Fruit fly (Drosophila melanogaster) whole organism, wandering third instar larva: ENCODE results near the gene CG14445.
A peak's percentile ranks its signal among the peaks of the same experiment; 100 is the strongest.

Experiments used
- Abd-B ChIP-seq: fragments of >200 bp; optimal IDR thresholded peaks from 2 replicates; lab custom pipeline; 2017; ENCODE audit warnings: missing biosample characterization, missing genetic modification characterization
- CG32264 ChIP-seq: fragments of 200-800 bp; sonication (Bioruptor generic); optimal IDR thresholded peaks from 2 replicates; lab custom pipeline; 2016; ENCODE audit warnings: missing biosample characterization, missing genetic modification characterization
- CG9705 ChIP-seq: fragments of 200-800 bp; sonication (Bioruptor generic); optimal IDR thresholded peaks from 2 replicates; lab custom pipeline; 2018; ENCODE audit warnings: missing biosample characterization, mild to moderate bottlenecking, missing genetic modification characterization
- CrebA ChIP-seq: fragments of 200-800 bp; sonication (Bioruptor generic); optimal IDR thresholded peaks from 2 replicates; lab custom pipeline; 2016; ENCODE audit warnings: missing biosample characterization, mild to moderate bottlenecking, missing genetic modification characterization, borderline replicate concordance
- Dfd ChIP-seq: fragments of >200 bp; optimal IDR thresholded peaks from 2 replicates; lab custom pipeline; 2017; ENCODE audit warnings: missing biosample characterization, missing genetic modification characterization
- Dif ChIP-seq: fragments of 200-275, 200-300 bp; sonication (Bioruptor generic); optimal IDR thresholded peaks from 2 replicates; lab custom pipeline; 2018; ENCODE audit warnings: missing biosample characterization, missing genetic modification characterization; ENCODE audit not compliant: partially characterized antibody
- GATAd ChIP-seq: sonication (Bioruptor generic); optimal IDR thresholded peaks from 2 replicates; lab custom pipeline; 2016; ENCODE audit warnings: missing biosample characterization, missing genetic modification characterization
- HLH106 ChIP-seq: fragments of 200-800 bp; optimal IDR thresholded peaks from 3 replicates; lab custom pipeline; 2019; ENCODE audit warnings: missing biosample characterization, mild to moderate bottlenecking, missing genetic modification characterization, moderate library complexity
- Hnf4 ChIP-seq: fragments of 200-800 bp; sonication (Bioruptor generic); optimal IDR thresholded peaks from 2 replicates; lab custom pipeline; 2016; ENCODE audit warnings: missing biosample characterization, mild to moderate bottlenecking, missing genetic modification characterization
- Hr78 ChIP-seq: fragments of >200 bp; optimal IDR thresholded peaks from 2 replicates; lab custom pipeline; 2017; ENCODE audit warnings: missing biosample characterization, missing genetic modification characterization
- Jra ChIP-seq: sonication (Bioruptor generic); optimal IDR thresholded peaks from 2 replicates; lab custom pipeline; 2016; ENCODE audit warnings: missing biosample characterization, missing genetic modification characterization
- Mio ChIP-seq: sonication (Bioruptor generic); optimal IDR thresholded peaks from 2 replicates; lab custom pipeline; 2016; ENCODE audit warnings: missing biosample characterization, missing genetic modification characterization
- Myc ChIP-seq: fragments of >200 bp; optimal IDR thresholded peaks from 2 replicates; lab custom pipeline; 2017
- N ChIP-seq: fragments of >200 bp; optimal IDR thresholded peaks from 2 replicates; lab custom pipeline; 2018; ENCODE audit warnings: missing biosample characterization, missing external identifiers, missing genetic modification characterization
- OdsH ChIP-seq: fragments of 200-800 bp; sonication (Bioruptor generic); optimal IDR thresholded peaks from 2 replicates; lab custom pipeline; 2016; ENCODE audit warnings: missing biosample characterization, mild to moderate bottlenecking, missing genetic modification characterization
- Rel ChIP-seq, 2 experiments: fragments of 200-800 bp; sonication (Bioruptor generic) in 1 of 2; optimal IDR thresholded peaks; 2 replicates in 1 of 2; 3 replicates in 1 of 2; lab custom pipeline; 2016 to 2019; ENCODE audit warnings: mild to moderate bottlenecking in 2 of 2, missing biosample characterization in 2 of 2, missing genetic modification characterization in 2 of 2, moderate library complexity in 1 of 2
- Sp1 ChIP-seq: fragments of 200-800 bp; sonication (Bioruptor generic); optimal IDR thresholded peaks from 3 replicates; lab custom pipeline; 2019; ENCODE audit warnings: missing biosample characterization, mild to moderate bottlenecking, missing genetic modification characterization, moderate library complexity
- Vsx2 ChIP-seq: fragments of 200-300, 225-300 bp; sonication (Bioruptor generic); optimal IDR thresholded peaks from 2 replicates; lab custom pipeline; 2018; ENCODE audit warnings: missing biosample characterization, missing genetic modification characterization; ENCODE audit not compliant: partially characterized antibody
- br ChIP-seq: fragments of 200-800 bp; sonication (Bioruptor generic); optimal IDR thresholded peaks from 2 replicates; lab custom pipeline; 2016; ENCODE audit warnings: missing biosample characterization, missing genetic modification characterization
- brk ChIP-seq: fragments of 200-800 bp; sonication (Bioruptor generic); optimal IDR thresholded peaks from 2 replicates; lab custom pipeline; 2016; ENCODE audit warnings: missing biosample characterization, mild to moderate bottlenecking, missing genetic modification characterization
- dl ChIP-seq, 2 experiments: fragments of 175-275, 200-275 bp in 1 of 2; fragments of 200-275 bp in 1 of 2; sonication (Bioruptor generic); optimal IDR thresholded peaks; lab custom pipeline; 2018; ENCODE audit warnings: mild to moderate bottlenecking in 2 of 2, missing biosample characterization in 2 of 2, missing genetic modification characterization in 2 of 2, moderate library complexity in 2 of 2; ENCODE audit not compliant: partially characterized antibody in 2 of 2, insufficient read depth in 1 of 2
- dmrt93B ChIP-seq: fragments of 200-800 bp; sonication (Bioruptor generic); optimal IDR thresholded peaks from 2 replicates; lab custom pipeline; 2018; ENCODE audit warnings: missing biosample characterization, mild to moderate bottlenecking, missing genetic modification characterization
- dsf ChIP-seq: sonication (Bioruptor generic); optimal IDR thresholded peaks from 2 replicates; lab custom pipeline; 2016; ENCODE audit warnings: missing biosample characterization, missing genetic modification characterization, borderline replicate concordance
- ey ChIP-seq: fragments of 200-800 bp; sonication (Bioruptor generic); optimal IDR thresholded peaks from 2 replicates; lab custom pipeline; 2016; ENCODE audit warnings: missing biosample characterization, missing genetic modification characterization
- foxo ChIP-seq, 2 experiments: fragments of 200-800 bp; sonication (Bioruptor generic); optimal IDR thresholded peaks; 2 replicates in 1 of 2; 3 replicates in 1 of 2; lab custom pipeline; 2016 to 2017; ENCODE audit warnings: missing biosample characterization in 2 of 2, missing genetic modification characterization in 2 of 2
- fru ChIP-seq: fragments of 200-800 bp; sonication (Bioruptor generic); optimal IDR thresholded peaks from 3 replicates; lab custom pipeline; 2016; ENCODE audit warnings: missing biosample characterization, mild to moderate bottlenecking, missing genetic modification characterization
- h ChIP-seq: fragments of 200-800 bp; sonication (Bioruptor generic); optimal IDR thresholded peaks from 3 replicates; lab custom pipeline; 2016; ENCODE audit warnings: missing biosample characterization, mild to moderate bottlenecking, missing genetic modification characterization
- jim ChIP-seq: fragments of 175-275, 200-325 bp; sonication (Bioruptor generic); optimal IDR thresholded peaks from 2 replicates; lab custom pipeline; 2016; ENCODE audit warnings: missing biosample characterization, mild to moderate bottlenecking, missing genetic modification characterization
- lola ChIP-seq: fragments of >200 bp; optimal IDR thresholded peaks from 2 replicates; lab custom pipeline; 2017; ENCODE audit warnings: missing biosample characterization, missing genetic modification characterization
- pan ChIP-seq: fragments of >200 bp; optimal IDR thresholded peaks from 2 replicates; lab custom pipeline; 2017
- psq ChIP-seq: fragments of 200-800 bp; sonication (Bioruptor generic); optimal IDR thresholded peaks from 3 replicates; lab custom pipeline; 2017; ENCODE audit warnings: missing biosample characterization, mild to moderate bottlenecking, missing genetic modification characterization, moderate library complexity
- rgr ChIP-seq: fragments of 200-800 bp; sonication (Bioruptor generic); optimal IDR thresholded peaks from 3 replicates; lab custom pipeline; 2016; ENCODE audit warnings: missing biosample characterization, mild to moderate bottlenecking, missing genetic modification characterization
- sage ChIP-seq: fragments of 200-800 bp; sonication (Bioruptor generic); optimal IDR thresholded peaks from 2 replicates; lab custom pipeline; 2016; ENCODE audit warnings: missing biosample characterization, mild to moderate bottlenecking, missing genetic modification characterization
- sv ChIP-seq: fragments of 200-800 bp; sonication (Bioruptor generic); optimal IDR thresholded peaks from 3 replicates; lab custom pipeline; 2016; ENCODE audit warnings: missing biosample characterization, missing genetic modification characterization
- tai ChIP-seq: sonication (Bioruptor generic); optimal IDR thresholded peaks from 2 replicates; lab custom pipeline; 2016; ENCODE audit warnings: missing biosample characterization, missing genetic modification characterization
- usp ChIP-seq: fragments of >200 bp; optimal IDR thresholded peaks from 2 replicates; lab custom pipeline; 2017; ENCODE audit warnings: missing biosample characterization, missing genetic modification characterization
- woc ChIP-seq: sonication (Bioruptor generic); optimal IDR thresholded peaks from 2 replicates; lab custom pipeline; 2016; ENCODE audit warnings: missing biosample characterization, mild to moderate bottlenecking, missing genetic modification characterization

CG14445 gene

dm6 chrX:6205099-6205498 is 32.0 kb upstream of the CG14445 start:
- TF ChIP-seq brk (GFP tag; lab: Kevin White, UChicago) (no peak), CG32264 (GFP tag; lab: Kevin White, UChicago) (no peak), psq (GFP tag; lab: Kevin White, UChicago) (no peak), dsf (GFP tag; lab: Kevin White, UChicago) (no peak), OdsH (GFP tag; lab: Kevin White, UChicago) (no peak), h (GFP tag; lab: Kevin White, UChicago) (no peak), GATAd (GFP tag; lab: Kevin White, UChicago) (no peak), CG9705 (GFP tag; lab: Kevin White, UChicago) (no peak), usp (GFP tag; lab: Kevin White, UChicago) (no peak), sage (GFP tag; lab: Kevin White, UChicago) (no peak), sv (GFP tag; lab: Kevin White, UChicago) (no peak)

- peak; percentile 90 for TF ChIP-seq Dfd
- TF ChIP-seq dmrt93B, result no peak
These were observed 20.5 kb upstream of the CG14445 start for dm6 chrX:6216650-6217049.

- TF ChIP-seq dsf (GFP tag; lab: Kevin White, UChicago), result no peak
- TF ChIP-seq usp (GFP tag; lab: Kevin White, UChicago), result no peak
- TF ChIP-seq dmrt93B, result no peak
These were observed 17.9 kb upstream of the CG14445 start, which contains the start of gene Btnd for dm6 chrX:6219227-6219626. TSS of gene Btnd (minus strand) at chrX:6219327.

dm6 chrX:6219845-6220345 is 17.2 kb upstream of the CG14445 start, which contains the start of gene Efr:
TSS of gene Efr (plus strand) at chrX:6219957.
- TF ChIP-seq sv (GFP tag; lab: Kevin White, UChicago) (no peak), Sp1 (no peak), foxo (GFP tag; optimal IDR thresholded peaks at IDR 0.05; lab: Kevin White, UChicago) (no peak), Hr78 (GFP tag; lab: Kevin White, UChicago) (no peak), OdsH (GFP tag; lab: Kevin White, UChicago) (no peak), HLH106 (tag; lab: Kevin White, UChicago) (no peak)

- TF ChIP-seq woc (GFP tag; lab: Kevin White, UChicago), result peak; percentile 90
- TF ChIP-seq N (GFP tag; lab: Kevin White, UChicago), result peak; percentile 26
- no peak for TF ChIP-seq dl (GFP tag; optimal IDR thresholded peaks at IDR 0.05; lab: Kevin White, UChicago; ENCODE audit: insufficient read depth in 1 of 2, partially characterized antibody in 2 of 2)
- TF ChIP-seq Mio (GFP tag; lab: Kevin White, UChicago), result peak; percentile 33
- TF ChIP-seq fru (GFP tag; lab: Kevin White, UChicago), result peak; percentile 82
- TF ChIP-seq Vsx2 (GFP tag; lab: Kevin White, UChicago), result no peak
- TF ChIP-seq Myc (lab: Kevin White, UChicago), result no peak
- no peak for TF ChIP-seq GATAd (GFP tag; lab: Kevin White, UChicago)
- no peak for TF ChIP-seq tai (GFP tag; lab: Kevin White, UChicago)
- peak; percentile 83 for TF ChIP-seq dmrt93B
- TF ChIP-seq ey, result peak; percentile 82
- TF ChIP-seq Jra (GFP tag; lab: Kevin White, UChicago), result peak; percentile 97
- no peak for TF ChIP-seq Abd-B (GFP tag; lab: Kevin White, UChicago)
- peak; percentile 90 for TF ChIP-seq HLH106 (tag; lab: Kevin White, UChicago)
- TF ChIP-seq sage (GFP tag; lab: Kevin White, UChicago), result peak; percentile 83
- peak; percentile 85 for TF ChIP-seq psq (GFP tag; lab: Kevin White, UChicago)
- no peak for TF ChIP-seq Dfd
- peak; percentile 79 for TF ChIP-seq Rel (GFP tag; optimal IDR thresholded peaks at IDR 0.05; lab: Kevin White, UChicago)
- peak; percentile 70 for TF ChIP-seq Rel (tag; optimal IDR thresholded peaks at IDR 0.05; lab: Kevin White, UChicago)
- peak; percentile 91 for TF ChIP-seq Sp1
- peak; percentile 81 for TF ChIP-seq sv (GFP tag; lab: Kevin White, UChicago)
- TF ChIP-seq OdsH (GFP tag; lab: Kevin White, UChicago), result peak; percentile 90
- TF ChIP-seq lola (GFP tag; lab: Kevin White, UChicago), result no peak
- peak; percentile 45 for TF ChIP-seq CG32264 (GFP tag; lab: Kevin White, UChicago)
- no peak for TF ChIP-seq Hr78 (GFP tag; lab: Kevin White, UChicago)
- TF ChIP-seq CG9705 (GFP tag; lab: Kevin White, UChicago), result peak; percentile 85
- TF ChIP-seq Dif (GFP tag; lab: Kevin White, UChicago), result peak; percentile 24
- TF ChIP-seq br, result peak; percentile 84
- peak; percentile 27 for TF ChIP-seq jim (GFP tag; lab: Kevin White, UChicago)
- no peak for TF ChIP-seq pan
- peak; percentile 89 for TF ChIP-seq rgr (GFP tag; lab: Kevin White, UChicago)
- TF ChIP-seq CrebA, result no peak
- peak; percentile 88 for TF ChIP-seq h (GFP tag; lab: Kevin White, UChicago)
- TF ChIP-seq Hnf4 (GFP tag; lab: Kevin White, UChicago), result peak; percentile 82
These were observed 12.6 kb upstream of the CG14445 start, which contains the start of gene sqh for dm6 chrX:6224225-6225190. TSS of gene sqh (minus strand) at chrX:6225140.
